Fruit fly (Drosophila melanogaster): Measurements from ENCODE around the gene CheA75a.

Gene CheA75a

dm6 chr3L:18234209-18234849, 17.6 kb upstream of the CheA75a start:
- TF ChIP-seq Sin3A (optimal IDR thresholded peaks at IDR 0.05), result no peak
- TF ChIP-seq ttk (optimal IDR thresholded peaks at IDR 0.05), result no peak
- no peak for TF ChIP-seq insv (optimal IDR thresholded peaks at IDR 0.05)

dm6 chr3L:18235379-18235778, 16.5 kb upstream of the CheA75a start:
- TF ChIP-seq insv (optimal IDR thresholded peaks at IDR 0.05), result no peak
- no peak for TF ChIP-seq Myc (optimal IDR thresholded peaks at IDR 0.05)
- no peak for TF ChIP-seq ttk (optimal IDR thresholded peaks at IDR 0.05)
- no peak for TF ChIP-seq h (optimal IDR thresholded peaks at IDR 0.05)

dm6 chr3L:18235825-18236647, 15.9 kb upstream of the CheA75a start:
- TF ChIP-seq Myc (optimal IDR thresholded peaks at IDR 0.05) (no peak), Sin3A (optimal IDR thresholded peaks at IDR 0.05) (no peak), psq (optimal IDR thresholded peaks at IDR 0.05) (no peak), h (optimal IDR thresholded peaks at IDR 0.05) (no peak), ttk (optimal IDR thresholded peaks at IDR 0.05) (no peak), insv (optimal IDR thresholded peaks at IDR 0.05) (no peak)

- no peak for TF ChIP-seq h (optimal IDR thresholded peaks at IDR 0.05)
- no peak for TF ChIP-seq ttk (optimal IDR thresholded peaks at IDR 0.05)
- TF ChIP-seq psq (optimal IDR thresholded peaks at IDR 0.05), result no peak
These were observed 15.3 kb upstream of the CheA75a start for dm6 chr3L:18236648-18236980.

- TF ChIP-seq ttk (optimal IDR thresholded peaks at IDR 0.05) (no peak), insv (optimal IDR thresholded peaks at IDR 0.05) (no peak), psq (optimal IDR thresholded peaks at IDR 0.05) (no peak), h (optimal IDR thresholded peaks at IDR 0.05) (no peak), Myc (optimal IDR thresholded peaks at IDR 0.05) (no peak), Sin3A (optimal IDR thresholded peaks at IDR 0.05) (no peak)
These were observed 14.1 kb upstream of the CheA75a start for dm6 chr3L:18237808-18238207.

- TF ChIP-seq h (optimal IDR thresholded peaks at IDR 0.05) (no peak), psq (optimal IDR thresholded peaks at IDR 0.05) (no peak), insv (optimal IDR thresholded peaks at IDR 0.05) (no peak), ttk (optimal IDR thresholded peaks at IDR 0.05) (no peak), Myc (optimal IDR thresholded peaks at IDR 0.05) (no peak), Sin3A (optimal IDR thresholded peaks at IDR 0.05) (no peak)
These were observed 13.3 kb upstream of the CheA75a start for dm6 chr3L:18238568-18238967.

- TF ChIP-seq h (optimal IDR thresholded peaks at IDR 0.05) (no peak), insv (optimal IDR thresholded peaks at IDR 0.05) (no peak), psq (optimal IDR thresholded peaks at IDR 0.05) (no peak), Sin3A (optimal IDR thresholded peaks at IDR 0.05) (no peak), ttk (optimal IDR thresholded peaks at IDR 0.05) (no peak), Myc (optimal IDR thresholded peaks at IDR 0.05) (no peak)
These were observed 12.6 kb upstream of the CheA75a start for dm6 chr3L:18239036-18239940.

dm6 chr3L:18240348-18240812, 11.5 kb upstream of the CheA75a start:
- TF ChIP-seq ttk (optimal IDR thresholded peaks at IDR 0.05) (no peak), Myc (optimal IDR thresholded peaks at IDR 0.05) (no peak), insv (optimal IDR thresholded peaks at IDR 0.05) (no peak), h (optimal IDR thresholded peaks at IDR 0.05) (no peak), Sin3A (optimal IDR thresholded peaks at IDR 0.05) (no peak), psq (optimal IDR thresholded peaks at IDR 0.05) (no peak)

- TF ChIP-seq ttk (optimal IDR thresholded peaks at IDR 0.05) (no peak), Myc (optimal IDR thresholded peaks at IDR 0.05) (no peak), Sin3A (optimal IDR thresholded peaks at IDR 0.05) (no peak), insv (optimal IDR thresholded peaks at IDR 0.05) (no peak), psq (optimal IDR thresholded peaks at IDR 0.05) (no peak), h (optimal IDR thresholded peaks at IDR 0.05) (no peak)
These were observed 10.8 kb upstream of the CheA75a start for dm6 chr3L:18240986-18241625.

dm6 chr3L:18242096-18242495, 9.8 kb upstream of the CheA75a start:
- TF ChIP-seq Sin3A (optimal IDR thresholded peaks at IDR 0.05) (no peak), ttk (optimal IDR thresholded peaks at IDR 0.05) (no peak), psq (optimal IDR thresholded peaks at IDR 0.05) (no peak), h (optimal IDR thresholded peaks at IDR 0.05) (no peak), insv (optimal IDR thresholded peaks at IDR 0.05) (no peak), Myc (optimal IDR thresholded peaks at IDR 0.05) (no peak)

- no peak for TF ChIP-seq psq (optimal IDR thresholded peaks at IDR 0.05)
- TF ChIP-seq insv (optimal IDR thresholded peaks at IDR 0.05), result no peak
- no peak for TF ChIP-seq Sin3A (optimal IDR thresholded peaks at IDR 0.05)
- TF ChIP-seq Myc (optimal IDR thresholded peaks at IDR 0.05), result no peak
- no peak for TF ChIP-seq h (optimal IDR thresholded peaks at IDR 0.05)
- no peak for TF ChIP-seq ttk (optimal IDR thresholded peaks at IDR 0.05)
These were observed 8.7 kb upstream of the CheA75a start for dm6 chr3L:18243152-18243551.

Measured in Kc167 (cell line).